Fruit fly (Drosophila melanogaster) whole organism, wandering third instar larva: ENCODE data around the gene aru.
A peak's percentile ranks its signal among the peaks of the same experiment; 100 is the strongest.

Experiments
- CG32264 ChIP-seq: fragments of 200-800 bp; sonication (Bioruptor generic); optimal IDR thresholded peaks from 2 replicates; lab custom pipeline; 2016; ENCODE audit warnings: missing biosample characterization, missing genetic modification characterization
- HLH106 ChIP-seq: fragments of 200-800 bp; optimal IDR thresholded peaks from 3 replicates; lab custom pipeline; 2019; ENCODE audit warnings: missing biosample characterization, mild to moderate bottlenecking, missing genetic modification characterization, moderate library complexity
- Myc ChIP-seq: fragments of >200 bp; optimal IDR thresholded peaks from 2 replicates; lab custom pipeline; 2017
- N ChIP-seq: fragments of >200 bp; optimal IDR thresholded peaks from 2 replicates; lab custom pipeline; 2018; ENCODE audit warnings: missing biosample characterization, missing external identifiers, missing genetic modification characterization
- OdsH ChIP-seq: fragments of 200-800 bp; sonication (Bioruptor generic); optimal IDR thresholded peaks from 2 replicates; lab custom pipeline; 2016; ENCODE audit warnings: missing biosample characterization, mild to moderate bottlenecking, missing genetic modification characterization
- Rel ChIP-seq, 2 experiments: fragments of 200-800 bp; sonication (Bioruptor generic) in 1 of 2; optimal IDR thresholded peaks; 2 replicates in 1 of 2; 3 replicates in 1 of 2; lab custom pipeline; 2016 to 2019; ENCODE audit warnings: mild to moderate bottlenecking in 2 of 2, missing biosample characterization in 2 of 2, missing genetic modification characterization in 2 of 2, moderate library complexity in 1 of 2
- Vsx2 ChIP-seq: fragments of 200-300, 225-300 bp; sonication (Bioruptor generic); optimal IDR thresholded peaks from 2 replicates; lab custom pipeline; 2018; ENCODE audit warnings: missing biosample characterization, missing genetic modification characterization; ENCODE audit not compliant: partially characterized antibody
- br ChIP-seq: fragments of 200-800 bp; sonication (Bioruptor generic); optimal IDR thresholded peaks from 2 replicates; lab custom pipeline; 2016; ENCODE audit warnings: missing biosample characterization, missing genetic modification characterization
- ey ChIP-seq: fragments of 200-800 bp; sonication (Bioruptor generic); optimal IDR thresholded peaks from 2 replicates; lab custom pipeline; 2016; ENCODE audit warnings: missing biosample characterization, missing genetic modification characterization
- lola ChIP-seq: fragments of >200 bp; optimal IDR thresholded peaks from 2 replicates; lab custom pipeline; 2017; ENCODE audit warnings: missing biosample characterization, missing genetic modification characterization
- psq ChIP-seq: fragments of 200-800 bp; sonication (Bioruptor generic); optimal IDR thresholded peaks from 3 replicates; lab custom pipeline; 2017; ENCODE audit warnings: missing biosample characterization, mild to moderate bottlenecking, missing genetic modification characterization, moderate library complexity
- tai ChIP-seq: sonication (Bioruptor generic); optimal IDR thresholded peaks from 2 replicates; lab custom pipeline; 2016; ENCODE audit warnings: missing biosample characterization, missing genetic modification characterization
- woc ChIP-seq: sonication (Bioruptor generic); optimal IDR thresholded peaks from 2 replicates; lab custom pipeline; 2016; ENCODE audit warnings: missing biosample characterization, mild to moderate bottlenecking, missing genetic modification characterization

Gene aru

DNA sequence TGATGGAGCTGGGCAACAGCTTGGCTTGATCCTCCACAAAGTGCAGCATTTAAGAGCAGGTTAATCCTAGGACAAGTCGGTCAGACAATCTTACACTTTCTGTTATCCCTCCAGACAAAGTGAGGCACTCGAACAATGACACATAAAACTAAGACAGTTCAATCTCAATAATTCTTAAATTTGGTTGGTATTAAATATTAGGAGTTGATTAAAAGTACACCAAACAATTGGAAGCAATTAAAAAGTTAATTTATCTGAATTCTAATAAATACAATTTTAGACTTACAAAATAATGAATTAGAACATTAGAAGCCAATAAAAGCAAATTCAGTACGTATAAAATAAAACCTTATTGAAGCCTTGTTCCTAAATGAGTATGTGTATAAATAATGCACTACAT, 50.3 kb downstream of the aru start, which contains the start of gene CG15880:
Gene CG15880, minus strand, starts transcription at position 101 of the 400 bp plus-strand sequence.
- no peak for TF ChIP-seq br (GFP tag; lab: Kevin White, UChicago)
- no peak for TF ChIP-seq Vsx2 (GFP tag; lab: Kevin White, UChicago)
- no peak for TF ChIP-seq HLH106
- no peak for TF ChIP-seq ey (GFP tag; lab: Kevin White, UChicago)
- no peak for TF ChIP-seq Rel (GFP tag; optimal IDR thresholded peaks at IDR 0.05; lab: Kevin White, UChicago)
- TF ChIP-seq Rel (tag; optimal IDR thresholded peaks at IDR 0.05; lab: Kevin White, UChicago), result no peak

- no peak for TF ChIP-seq N (GFP tag; lab: Kevin White, UChicago)
- TF ChIP-seq lola (GFP tag; lab: Kevin White, UChicago), result no peak
- TF ChIP-seq OdsH, result no peak
- no peak for TF ChIP-seq tai (GFP tag; lab: Kevin White, UChicago)
- no peak for TF ChIP-seq woc (GFP tag; lab: Kevin White, UChicago)
- TF ChIP-seq psq (GFP tag; lab: Kevin White, UChicago), result no peak
- no peak for TF ChIP-seq CG32264 (GFP tag; lab: Kevin White, UChicago)
- TF ChIP-seq Myc, result peak; percentile 73
Observed at dm6 chr2L:815785-816389, 52.3 kb downstream of the aru start, which contains the start of the genes Saf6 and Pex12. TSS of gene Saf6 (minus strand) at chr2L:815950. TSS of gene Pex12 (plus strand) at chr2L:815993.
